Worm (Caenorhabditis elegans) whole organism, L1 larva: ENCODE results near the gene Y53G8AR.8.
A peak's percentile ranks its signal among the peaks of the same experiment; 100 is the strongest.

ENCODE experiments used
- C04F5.9 ChIP-seq: sonication (generic microtip); optimal IDR thresholded peaks from 2 replicates; lab custom pipeline; 2016; ENCODE audit warnings: missing genetic modification characterization, missing compliant biosample characterization
- C16A3.4 ChIP-seq: fragments of 150-350 bp; optimal IDR thresholded peaks from 2 replicates; lab custom pipeline; 2014; ENCODE audit warnings: missing biosample characterization, missing genetic modification characterization
- C34B4.2 ChIP-seq: sonication (generic microtip); optimal IDR thresholded peaks from 2 replicates; lab custom pipeline; 2017; ENCODE audit warnings: mild to moderate bottlenecking, missing genetic modification characterization, missing compliant biosample characterization
- F16B12.6 ChIP-seq: fragments of 150-350 bp; optimal IDR thresholded peaks from 2 replicates; lab custom pipeline; 2014; ENCODE audit warnings: missing biosample characterization, missing genetic modification characterization
- aly-2 ChIP-seq: fragments of 150-350 bp; optimal IDR thresholded peaks from 2 replicates; lab custom pipeline; 2014; ENCODE audit warnings: missing biosample characterization, missing genetic modification characterization
- ceh-63 ChIP-seq: fragments of 200-800 bp; sonication (Bioruptor generic); optimal IDR thresholded peaks from 2 replicates; lab custom pipeline; 2018; ENCODE audit warnings: mild to moderate bottlenecking, missing genetic modification characterization, missing compliant biosample characterization
- ceh-8 ChIP-seq: fragments of 200-800 bp; sonication (Bioruptor generic); optimal IDR thresholded peaks from 2 replicates; lab custom pipeline; 2018; ENCODE audit warnings: mild to moderate bottlenecking, missing genetic modification characterization, moderate library complexity, missing compliant biosample characterization
- ceh-82 ChIP-seq, 3 experiments: fragments of 150-350 bp in 1 of 3; sonication (generic microtip) in 2 of 3; optimal IDR thresholded peaks; 2 replicates each; lab custom pipeline; 2014 to 2017; ENCODE audit warnings: missing biosample characterization in 3 of 3, missing genetic modification characterization in 3 of 3
- ceh-88 ChIP-seq: fragments of 200-800 bp; sonication (Bioruptor generic); IDR thresholded peaks from 2 replicates; pipeline ENCODE4 v1.3.6; 2022; ENCODE audit warnings: missing genetic modification characterization, missing compliant biosample characterization
- ceh-90 ChIP-seq: sonication (generic microtip); optimal IDR thresholded peaks from 2 replicates; lab custom pipeline; 2016; ENCODE audit warnings: missing genetic modification characterization, missing compliant biosample characterization
- dpl-1 ChIP-seq, 3 experiments: fragments of 150-350 bp in 2 of 3; sonication (generic microtip) in 1 of 3; optimal IDR thresholded peaks; 2 replicates each; lab custom pipeline; 2014 to 2017; ENCODE audit warnings: missing biosample characterization in 3 of 3, missing genetic modification characterization in 3 of 3, missing genetic modification reagents in 3 of 3
- dsc-1 ChIP-seq: sonication (generic microtip); optimal IDR thresholded peaks from 2 replicates; lab custom pipeline; 2016; ENCODE audit warnings: mild to moderate bottlenecking, missing genetic modification characterization, missing compliant biosample characterization
- efl-3 ChIP-seq: fragments of 200-800 bp; sonication (Bioruptor generic); optimal IDR thresholded peaks from 2 replicates; lab custom pipeline; 2018; ENCODE audit warnings: mild to moderate bottlenecking, missing genetic modification characterization, missing compliant biosample characterization
- egl-13 ChIP-seq: sonication (generic microtip); optimal IDR thresholded peaks from 2 replicates; lab custom pipeline; 2016; ENCODE audit warnings: missing genotype, missing genetic modification reagents, missing genetic modification characterization, missing compliant biosample characterization
- elt-2 ChIP-seq: sonication (generic microtip); optimal IDR thresholded peaks from 2 replicates; lab custom pipeline; 2016; ENCODE audit warnings: missing genetic modification characterization, mild to moderate bottlenecking, inconsistent platforms, missing compliant biosample characterization, missing genetic modification reagents
- fkh-10 ChIP-seq: sonication (generic microtip); optimal IDR thresholded peaks from 2 replicates; lab custom pipeline; 2017; ENCODE audit warnings: missing biosample characterization, missing genetic modification reagents, missing genetic modification characterization
- fkh-8 ChIP-seq: sonication (generic microtip); optimal IDR thresholded peaks from 2 replicates; lab custom pipeline; 2016; ENCODE audit warnings: mild to moderate bottlenecking, missing genetic modification characterization, missing compliant biosample characterization
- grh-1 ChIP-seq: fragments of 200-800 bp; sonication (Bioruptor generic); IDR thresholded peaks from 2 replicates; pipeline ENCODE4 v1.3.6; 2022; ENCODE audit warnings: missing genetic modification reagents, missing genetic modification characterization, missing compliant biosample characterization
- irx-1 ChIP-seq: sonication (generic microtip); optimal IDR thresholded peaks from 2 replicates; lab custom pipeline; 2016; ENCODE audit warnings: missing genetic modification characterization, missing compliant biosample characterization
- isw-1 ChIP-seq: fragments of 200-800 bp; sonication (Bioruptor generic); IDR thresholded peaks from 2 replicates; pipeline ENCODE4 v1.3.6; 2022; ENCODE audit warnings: missing genetic modification characterization, missing compliant biosample characterization
- jun-1 ChIP-seq: fragments of 150-350 bp; optimal IDR thresholded peaks from 2 replicates; lab custom pipeline; 2014; ENCODE audit warnings: missing biosample characterization, missing genetic modification reagents, missing genetic modification characterization
- lin-13 ChIP-seq: fragments of 150-350 bp; optimal IDR thresholded peaks from 2 replicates; lab custom pipeline; 2014; ENCODE audit warnings: missing biosample characterization, missing genetic modification reagents, missing genetic modification characterization
- lin-15B ChIP-seq: fragments of 150-350 bp; sonication (generic microtip); optimal IDR thresholded peaks from 3 replicates; lab custom pipeline; 2014; ENCODE audit warnings: missing biosample characterization, missing genetic modification characterization
- lin-35 ChIP-seq, 2 experiments: fragments of 150-350 bp; optimal IDR thresholded peaks; 2 replicates each; lab custom pipeline; 2014; ENCODE audit warnings: missing biosample characterization in 2 of 2, missing genetic modification characterization in 2 of 2, missing genetic modification reagents in 2 of 2
- lin-39 ChIP-seq: fragments of 150-350 bp; optimal IDR thresholded peaks from 2 replicates; lab custom pipeline; 2014; ENCODE audit warnings: missing biosample characterization, missing genetic modification reagents, missing genetic modification characterization
- lsy-2 ChIP-seq, 2 experiments: fragments of 150-350 bp; optimal IDR thresholded peaks; 2 replicates each; lab custom pipeline; 2014; ENCODE audit warnings: missing biosample characterization in 2 of 2, missing genetic modification characterization in 2 of 2
- mef-2 ChIP-seq: fragments of 150-350 bp; optimal IDR thresholded peaks from 2 replicates; lab custom pipeline; 2014; ENCODE audit warnings: missing biosample characterization, missing genetic modification characterization
- nhr-11 ChIP-seq: fragments of 150-350 bp; optimal IDR thresholded peaks from 2 replicates; lab custom pipeline; 2014; ENCODE audit warnings: missing biosample characterization, missing genetic modification characterization
- nhr-12 ChIP-seq: sonication (generic microtip); optimal IDR thresholded peaks from 2 replicates; lab custom pipeline; 2017; ENCODE audit warnings: missing biosample characterization, missing genetic modification characterization
- nhr-20 ChIP-seq: sonication (generic microtip); optimal IDR thresholded peaks from 2 replicates; lab custom pipeline; 2016; ENCODE audit warnings: mild to moderate bottlenecking, missing genetic modification characterization, missing compliant biosample characterization
- nhr-237 ChIP-seq: fragments of 150-350 bp; optimal IDR thresholded peaks from 2 replicates; lab custom pipeline; 2014; ENCODE audit warnings: missing biosample characterization, missing genetic modification characterization
- nhr-71 ChIP-seq: sonication (generic microtip); optimal IDR thresholded peaks from 2 replicates; lab custom pipeline; 2016; ENCODE audit warnings: mild to moderate bottlenecking, missing genetic modification characterization, moderate library complexity, missing compliant biosample characterization
- nhr-77 ChIP-seq: fragments of 150-350 bp; optimal IDR thresholded peaks from 2 replicates; lab custom pipeline; 2014; ENCODE audit warnings: missing biosample characterization, missing genetic modification characterization
- nhr-84 ChIP-seq: sonication (generic microtip); optimal IDR thresholded peaks from 2 replicates; lab custom pipeline; 2017; ENCODE audit warnings: missing biosample characterization, missing genetic modification characterization
- nhr-85 ChIP-seq: sonication (generic microtip); peaks from one replicate; lab custom pipeline; 2016; ENCODE audit warnings: missing genetic modification characterization, inconsistent platforms, missing compliant biosample characterization
- nhr-90 ChIP-seq: sonication (generic microtip); optimal IDR thresholded peaks from 2 replicates; lab custom pipeline; 2016; ENCODE audit warnings: mild to moderate bottlenecking, missing genetic modification characterization, missing compliant biosample characterization; ENCODE audit not compliant: poor library complexity
- pax-3 ChIP-seq: fragments of 200-800 bp; sonication (Bioruptor generic); optimal IDR thresholded peaks from 2 replicates; lab custom pipeline; 2018; ENCODE audit warnings: mild to moderate bottlenecking, missing genetic modification characterization, moderate library complexity, missing compliant biosample characterization
- rnt-1 ChIP-seq: sonication (generic microtip); optimal IDR thresholded peaks from 2 replicates; lab custom pipeline; 2016; ENCODE audit warnings: mild to moderate bottlenecking, missing genetic modification characterization, moderate library complexity, missing compliant biosample characterization
- sox-4 ChIP-seq: sonication (generic microtip); optimal IDR thresholded peaks from 2 replicates; lab custom pipeline; 2016; ENCODE audit warnings: missing genetic modification characterization, missing compliant biosample characterization
- sptf-1 ChIP-seq: fragments of 150-350 bp; optimal IDR thresholded peaks from 2 replicates; lab custom pipeline; 2014; ENCODE audit warnings: missing biosample characterization, missing genetic modification characterization
- sup-37 ChIP-seq: fragments of 200-800 bp; sonication (Bioruptor generic); optimal IDR thresholded peaks from 2 replicates; lab custom pipeline; 2018; ENCODE audit warnings: mild to moderate bottlenecking, missing genetic modification characterization, missing compliant biosample characterization
- tbx-2 ChIP-seq: sonication (generic microtip); optimal IDR thresholded peaks from 2 replicates; lab custom pipeline; 2016; ENCODE audit warnings: missing genetic modification characterization, missing compliant biosample characterization
- unc-30 ChIP-seq: sonication (generic microtip); optimal IDR thresholded peaks from 2 replicates; lab custom pipeline; 2017; ENCODE audit warnings: missing biosample characterization, missing genetic modification characterization
- unc-62 ChIP-seq: fragments of 150-350 bp; optimal IDR thresholded peaks from 2 replicates; lab custom pipeline; 2014; ENCODE audit warnings: missing biosample characterization, missing genetic modification reagents, missing genetic modification characterization
- unc-86 ChIP-seq: sonication (generic microtip); optimal IDR thresholded peaks from 2 replicates; lab custom pipeline; 2016; ENCODE audit warnings: missing genetic modification characterization, missing compliant biosample characterization
- zag-1 ChIP-seq: fragments of 150-350 bp; optimal IDR thresholded peaks from 2 replicates; lab custom pipeline; 2014; ENCODE audit warnings: missing biosample characterization, missing genetic modification characterization
- zip-4 ChIP-seq: fragments of 200-800 bp; sonication (Bioruptor generic); optimal IDR thresholded peaks from 2 replicates; lab custom pipeline; 2018; ENCODE audit warnings: mild to moderate bottlenecking, missing genetic modification characterization, moderate library complexity, missing compliant biosample characterization

Y53G8AR.8 gene

ce11 chrIII:3304554-3304953 lies 10.4 kb upstream of the Y53G8AR.8 start (continued):
- no peak for TF ChIP-seq lin-15B (tag; lab: Kevin White, UChicago)

ce11 chrIII:3297151-3297550 lies 3.0 kb upstream of the Y53G8AR.8 start, which contains the start of gene Y53G8AR.5:
Y53G8AR.5 (plus strand) TSS chrIII:3297451.
- no peak for TF ChIP-seq unc-30
- TF ChIP-seq nhr-20 (tag; lab: Kevin White, UChicago): no peak
- TF ChIP-seq nhr-85 (tag; lab: Kevin White, UChicago): peak; percentile 49

ce11 chrIII:3281860-3282358 lies 12.2 kb downstream of the Y53G8AR.8 start, which contains the start of gene mfsd-8:
mfsd-8 (plus strand) TSS chrIII:3282308.
- TF ChIP-seq unc-30: no peak
- TF ChIP-seq elt-2 (tag; lab: Kevin White, UChicago): peak; percentile 84
- no peak for TF ChIP-seq fkh-10
- no peak for TF ChIP-seq sptf-1 (tag; lab: Kevin White, UChicago)
- no peak for TF ChIP-seq nhr-12 (tag; lab: Kevin White, UChicago)
- no peak for TF ChIP-seq C04F5.9
- peak in 1 of 2 experiments; percentile 11 for TF ChIP-seq lin-35 (GFP tag; optimal IDR thresholded peaks at IDR 0.05; lab: Kevin White, UChicago)
- TF ChIP-seq egl-13 (tag; lab: Kevin White, UChicago): peak; percentile 17
- TF ChIP-seq dsc-1 (tag; lab: Kevin White, UChicago): no peak
- TF ChIP-seq ceh-90 (tag; lab: Kevin White, UChicago): no peak

ce11 chrIII:3279304-3279703 lies 14.8 kb downstream of the Y53G8AR.8 start:
- peak; percentile 21 for TF ChIP-seq nhr-237 (tag; lab: Kevin White, UChicago)
- TF ChIP-seq ceh-88 (GFP tag; lab: Robert Waterston, UW): no peak
- TF ChIP-seq zip-4 (GFP tag; lab: Kevin White, UChicago): peak; percentile 57
- no peak for TF ChIP-seq ceh-63 (GFP tag; lab: Kevin White, UChicago)
- no peak for TF ChIP-seq zag-1 (tag; lab: Kevin White, UChicago)
- peak; percentile 79 for TF ChIP-seq irx-1 (tag; lab: Kevin White, UChicago)
- no peak for TF ChIP-seq C34B4.2 (tag; lab: Kevin White, UChicago)
- TF ChIP-seq grh-1 (GFP tag; lab: Robert Waterston, UW): peak; percentile 85
- peak; percentile 94 for TF ChIP-seq nhr-90 (tag; lab: Kevin White, UChicago)
- TF ChIP-seq egl-13 (tag; lab: Kevin White, UChicago): peak; percentile 57
- peak; percentile 66 for TF ChIP-seq lin-13 (GFP tag; lab: Kevin White, UChicago)
- no peak for TF ChIP-seq mef-2 (tag; lab: Kevin White, UChicago)
- peak; percentile 79 for TF ChIP-seq lin-39 (tag; lab: Kevin White, UChicago)
- TF ChIP-seq tbx-2 (tag; lab: Kevin White, UChicago): peak; percentile 85
- peak; percentile 31 for TF ChIP-seq C04F5.9
- TF ChIP-seq nhr-77 (tag; lab: Kevin White, UChicago): peak; percentile 40
- peak; percentile 46 to 83 (median 57) for TF ChIP-seq ceh-82 (tag; optimal IDR thresholded peaks at IDR 0.05; lab: Kevin White, UChicago)
- TF ChIP-seq lsy-2 (tag; optimal IDR thresholded peaks at IDR 0.05; lab: Kevin White, UChicago): peak; percentile 84 to 90
- TF ChIP-seq isw-1 (GFP tag; lab: Robert Waterston, UW): peak; percentile 72
- TF ChIP-seq unc-62 (GFP tag; lab: Kevin White, UChicago): no peak
- TF ChIP-seq ceh-8: peak; percentile 34
- TF ChIP-seq nhr-71 (tag; lab: Kevin White, UChicago): peak; percentile 95
- TF ChIP-seq sox-4 (tag; lab: Kevin White, UChicago): peak; percentile 18
- TF ChIP-seq lin-35 (GFP tag; optimal IDR thresholded peaks at IDR 0.05; lab: Kevin White, UChicago): peak; percentile 57 to 86
- peak; percentile 72 for TF ChIP-seq unc-86 (tag; lab: Kevin White, UChicago)
- TF ChIP-seq jun-1 (tag; lab: Kevin White, UChicago): peak; percentile 86
- TF ChIP-seq C16A3.4 (tag; lab: Kevin White, UChicago): no peak
- TF ChIP-seq rnt-1 (tag; lab: Kevin White, UChicago): peak; percentile 85
- TF ChIP-seq nhr-84 (tag; lab: Kevin White, UChicago): no peak
- TF ChIP-seq elt-2 (tag; lab: Kevin White, UChicago): peak; percentile 52
- TF ChIP-seq sup-37 (GFP tag; lab: Kevin White, UChicago): peak; percentile 64
- TF ChIP-seq F16B12.6 (tag; lab: Kevin White, UChicago): peak; percentile 1
- TF ChIP-seq pax-3 (tag; lab: Kevin White, UChicago): peak; percentile 76
- peak; percentile 92 for TF ChIP-seq nhr-11 (tag; lab: Kevin White, UChicago)
- peak; percentile 67 for TF ChIP-seq fkh-8
- no peak for TF ChIP-seq efl-3 (GFP tag; lab: Kevin White, UChicago)
- peak; percentile 52 to 69 (median 53) for TF ChIP-seq dpl-1 (GFP tag; optimal IDR thresholded peaks at IDR 0.05; lab: Kevin White, UChicago)
- TF ChIP-seq aly-2 (tag; lab: Kevin White, UChicago): peak; percentile 72
